Fruit fly (Drosophila melanogaster) whole organism, embryonic: ENCODE results near the gene Nmdar1.

Experiments used
- CG11247 ChIP-seq: fragments of 200-800 bp; sonication (Bioruptor generic); IDR thresholded peaks from 2 replicates; pipeline ENCODE4 v1.3.6; 2022; ENCODE audit warnings: missing biosample characterization, missing genetic modification characterization
- CG11398 ChIP-seq: fragments of 200-800 bp; sonication (Bioruptor generic); optimal IDR thresholded peaks from 2 replicates; lab custom pipeline; 2016; ENCODE audit warnings: missing biosample characterization, missing genetic modification characterization
- CG12071 ChIP-seq: fragments of 200-800 bp; sonication (Bioruptor generic); optimal IDR thresholded peaks from 3 replicates; lab custom pipeline; 2018; ENCODE audit warnings: missing biosample characterization, mild to moderate bottlenecking, missing genetic modification characterization
- CG12104 ChIP-seq: fragments of 200-800 bp; sonication (Bioruptor generic); optimal IDR thresholded peaks from 3 replicates; lab custom pipeline; 2016; ENCODE audit warnings: missing biosample characterization, missing genetic modification characterization
- CG13624 ChIP-seq: fragments of 200-800 bp; sonication (Bioruptor generic); optimal IDR thresholded peaks from 2 replicates; lab custom pipeline; 2016; ENCODE audit warnings: missing biosample characterization, missing genetic modification characterization
- CG14441 ChIP-seq: fragments of 200-800 bp; sonication (Bioruptor generic); IDR thresholded peaks from 2 replicates; pipeline ENCODE4 v1.3.6; 2022; ENCODE audit warnings: missing biosample characterization, missing genetic modification characterization
- CG15601 ChIP-seq: fragments of 200-800 bp; sonication (Bioruptor generic); optimal IDR thresholded peaks from 3 replicates; lab custom pipeline; 2019; ENCODE audit warnings: missing biosample characterization, mild to moderate bottlenecking, missing genetic modification characterization, moderate library complexity
- CG17568 ChIP-seq: fragments of 200-800 bp; sonication (Bioruptor generic); optimal IDR thresholded peaks from 2 replicates; lab custom pipeline; 2018; ENCODE audit warnings: missing biosample characterization, mild to moderate bottlenecking, missing genetic modification characterization, moderate library complexity
- CG17829 ChIP-seq: fragments of 200-800 bp; optimal IDR thresholded peaks from 2 replicates; lab custom pipeline; 2019; ENCODE audit warnings: missing biosample characterization, mild to moderate bottlenecking, missing genetic modification characterization, moderate library complexity
- CG31388 ChIP-seq: fragments of 200-800 bp; sonication (Bioruptor generic); optimal IDR thresholded peaks from 2 replicates; lab custom pipeline; 2016; ENCODE audit warnings: missing biosample characterization, missing genetic modification characterization
- CG34224 ChIP-seq: fragments of 200-800 bp; sonication (Bioruptor generic); IDR thresholded peaks from 3 replicates; pipeline ENCODE4 v1.3.6; 2022; ENCODE audit warnings: missing biosample characterization, missing genetic modification characterization; ENCODE audit not compliant: partially characterized antibody
- CG43689 ChIP-seq: fragments of 200-800 bp; sonication (Bioruptor generic); IDR thresholded peaks from 2 replicates; pipeline ENCODE4 v1.3.6; 2022; ENCODE audit warnings: missing biosample characterization, missing genetic modification characterization
- CG7372 ChIP-seq: fragments of 200-800 bp; sonication (Bioruptor generic); IDR thresholded peaks from 2 replicates; pipeline ENCODE4 v1.3.6; 2022; ENCODE audit warnings: missing biosample characterization, missing genetic modification characterization
- Camta ChIP-seq: fragments of 200-800 bp; sonication (Bioruptor generic); optimal IDR thresholded peaks from 2 replicates; lab custom pipeline; 2016; ENCODE audit warnings: missing biosample characterization, missing genetic modification characterization
- D ChIP-seq, 2 experiments: fragments of 200-800 bp in 1 of 2; fragments of >200 bp in 1 of 2; sonication (Bioruptor generic) in 1 of 2; optimal IDR thresholded peaks; 2 replicates in 1 of 2; 3 replicates in 1 of 2; lab custom pipeline; 2017; ENCODE audit warnings: mild to moderate bottlenecking in 1 of 2, missing biosample characterization in 1 of 2, missing genetic modification characterization in 1 of 2, missing genetic modification reagents in 1 of 2
- D19A ChIP-seq: fragments of 200-800 bp; optimal IDR thresholded peaks from 3 replicates; lab custom pipeline; 2019; ENCODE audit warnings: missing biosample characterization, mild to moderate bottlenecking, missing genetic modification characterization, moderate library complexity
- Ets65A ChIP-seq: fragments of 200-800 bp; sonication (Bioruptor generic); peaks from one replicate; lab custom pipeline; 2016; ENCODE audit warnings: missing biosample characterization, missing genetic modification characterization
- GATAe ChIP-seq: fragments of 200-800 bp; sonication (Bioruptor generic); conservative IDR thresholded peaks from 2 replicates; pipeline ENCODE4 v1.3.6; 2022; ENCODE audit warnings: missing biosample characterization, missing genetic modification characterization
- Hr3 ChIP-seq: fragments of 200-800 bp; sonication (Bioruptor generic); optimal IDR thresholded peaks from 3 replicates; lab custom pipeline; 2016; ENCODE audit warnings: missing biosample characterization, missing genetic modification characterization
- Hr39 ChIP-seq: fragments of >200 bp; optimal IDR thresholded peaks from 2 replicates; lab custom pipeline; 2017
- Hsf ChIP-seq: fragments of 200-800 bp; sonication (Bioruptor generic); optimal IDR thresholded peaks from 3 replicates; lab custom pipeline; 2016; ENCODE audit warnings: missing biosample characterization, missing genetic modification characterization
- MTF-1 ChIP-seq: fragments of 200-800 bp; sonication (Bioruptor generic); optimal IDR thresholded peaks from 2 replicates; lab custom pipeline; 2018; ENCODE audit warnings: missing biosample characterization, mild to moderate bottlenecking, missing genetic modification characterization, borderline replicate concordance
- NC2α ChIP-seq: fragments of 200-800 bp; sonication (Bioruptor generic); optimal IDR thresholded peaks from 2 replicates; lab custom pipeline; 2016; ENCODE audit warnings: missing biosample characterization, missing genetic modification characterization
- Oli ChIP-seq: fragments of 200-800 bp; sonication (Bioruptor generic); optimal IDR thresholded peaks from 2 replicates; lab custom pipeline; 2018; ENCODE audit warnings: missing biosample characterization, mild to moderate bottlenecking, missing genetic modification characterization, moderate library complexity
- Usf ChIP-seq: fragments of 200-800 bp; sonication (Bioruptor generic); optimal IDR thresholded peaks from 2 replicates; lab custom pipeline; 2017; ENCODE audit warnings: missing genotype, missing biosample characterization, missing genetic modification characterization
- amos ChIP-seq: fragments of 200-800 bp; sonication (Bioruptor generic); IDR thresholded peaks from 2 replicates; pipeline ENCODE4 v1.3.6; 2022; ENCODE audit warnings: missing biosample characterization, missing genetic modification characterization; ENCODE audit not compliant: partially characterized antibody
- ara ChIP-seq: fragments of 200-800 bp; sonication (Bioruptor generic); IDR thresholded peaks from 2 replicates; pipeline ENCODE4 v1.3.6; 2022; ENCODE audit warnings: missing biosample characterization, missing genetic modification characterization
- bsh ChIP-seq, 2 experiments: fragments of 200-800 bp; sonication (Bioruptor generic); optimal IDR thresholded peaks; 2 replicates each; lab custom pipeline; 2017 to 2018; ENCODE audit warnings: mild to moderate bottlenecking in 2 of 2, missing biosample characterization in 2 of 2, missing genetic modification characterization in 2 of 2, moderate library complexity in 1 of 2
- cad ChIP-seq: fragments of >200 bp; optimal IDR thresholded peaks from 2 replicates; lab custom pipeline; 2017; ENCODE audit warnings: missing biosample characterization, missing genetic modification characterization
- cas ChIP-seq: fragments of 200-800 bp; sonication (Bioruptor generic); IDR thresholded peaks from 2 replicates; pipeline ENCODE4 v1.3.6; 2022; ENCODE audit warnings: missing biosample characterization, missing genetic modification characterization
- chinmo ChIP-seq: fragments of 200-800 bp; sonication (Bioruptor generic); IDR thresholded peaks from 4 replicates; pipeline ENCODE4 v1.3.6; 2022; ENCODE audit warnings: missing biosample characterization, missing genetic modification characterization; ENCODE audit not compliant: partially characterized antibody
- chm ChIP-seq: fragments of 200-800 bp; sonication (Bioruptor generic); IDR thresholded peaks from 2 replicates; pipeline ENCODE4 v1.3.6; 2022; ENCODE audit warnings: missing biosample characterization, missing genetic modification characterization
- dan ChIP-seq: fragments of 200-800 bp; sonication (Bioruptor generic); IDR thresholded peaks from 2 replicates; pipeline ENCODE4 v1.3.6; 2022; ENCODE audit warnings: missing biosample characterization, missing genetic modification characterization
- danr ChIP-seq: fragments of 200-800 bp; sonication (Bioruptor generic); IDR thresholded peaks from 2 replicates; pipeline ENCODE4 v1.3.6; 2022; ENCODE audit warnings: missing biosample characterization, missing genetic modification characterization
- dmrt11E ChIP-seq: fragments of 200-800 bp; sonication (Bioruptor generic); optimal IDR thresholded peaks from 3 replicates; lab custom pipeline; 2018; ENCODE audit warnings: missing biosample characterization, mild to moderate bottlenecking, missing genetic modification characterization, moderate library complexity
- esg ChIP-seq: fragments of 200-800 bp; sonication (Bioruptor generic); conservative IDR thresholded peaks from 2 replicates; pipeline ENCODE4 v1.3.6; 2022; ENCODE audit warnings: missing biosample characterization, missing genetic modification characterization
- fd64A ChIP-seq: fragments of 200-800 bp; sonication (Bioruptor generic); optimal IDR thresholded peaks from 3 replicates; lab custom pipeline; 2018; ENCODE audit warnings: missing biosample characterization, mild to moderate bottlenecking, missing genetic modification characterization
- insv ChIP-seq, 2 experiments: fragments of 200-800 bp; sonication (Bioruptor generic); optimal IDR thresholded peaks; 3 replicates each; lab custom pipeline; 2016 to 2018; ENCODE audit warnings: missing biosample characterization in 2 of 2, missing genetic modification characterization in 2 of 2
- maf-S ChIP-seq: fragments of 200-800 bp; sonication (Bioruptor generic); optimal IDR thresholded peaks from 2 replicates; lab custom pipeline; 2016; ENCODE audit warnings: missing biosample characterization, missing genetic modification characterization
- nau ChIP-seq: fragments of 200-800 bp; sonication (Bioruptor generic); optimal IDR thresholded peaks from 3 replicates; lab custom pipeline; 2017; ENCODE audit warnings: missing biosample characterization, mild to moderate bottlenecking, missing genetic modification characterization, missing genetic modification reagents
- pho ChIP-seq: fragments of 200-800 bp; sonication (Bioruptor generic); optimal IDR thresholded peaks from 2 replicates; lab custom pipeline; 2016; ENCODE audit warnings: missing biosample characterization, missing genetic modification characterization
- psq ChIP-seq: fragments of 200-800 bp; sonication (Bioruptor generic); optimal IDR thresholded peaks from 2 replicates; lab custom pipeline; 2017; ENCODE audit warnings: missing biosample characterization, missing genetic modification characterization
- run ChIP-seq: fragments of 200-800 bp; sonication (Bioruptor generic); optimal IDR thresholded peaks from 3 replicates; lab custom pipeline; 2018; ENCODE audit warnings: missing biosample characterization, mild to moderate bottlenecking, missing genetic modification characterization
- salm ChIP-seq: fragments of 200-800 bp; sonication (Bioruptor generic); optimal IDR thresholded peaks from 2 replicates; lab custom pipeline; 2018; ENCODE audit warnings: missing biosample characterization, mild to moderate bottlenecking, missing genetic modification characterization
- sqz ChIP-seq: fragments of 200-800 bp; sonication (Bioruptor generic); optimal IDR thresholded peaks from 3 replicates; lab custom pipeline; 2018; ENCODE audit warnings: missing biosample characterization, mild to moderate bottlenecking, missing genetic modification characterization
- tll ChIP-seq, 2 experiments: fragments of 200-800 bp in 1 of 2; fragments of >200 bp in 1 of 2; sonication (Bioruptor generic) in 1 of 2; optimal IDR thresholded peaks; 2 replicates each; lab custom pipeline; 2017 to 2019; ENCODE audit warnings: missing biosample characterization in 2 of 2, missing genetic modification characterization in 2 of 2, mild to moderate bottlenecking in 1 of 2, moderate library complexity in 1 of 2
- trh ChIP-seq: fragments of 200-800 bp; sonication (Bioruptor generic); optimal IDR thresholded peaks from 2 replicates; lab custom pipeline; 2016; ENCODE audit warnings: missing biosample characterization, missing genetic modification characterization
- unpg ChIP-seq: fragments of 200-800 bp; sonication (Bioruptor generic); optimal IDR thresholded peaks from 3 replicates; lab custom pipeline; 2018; ENCODE audit warnings: missing biosample characterization, mild to moderate bottlenecking, missing genetic modification characterization, moderate library complexity
- usp ChIP-seq: fragments of >200 bp; optimal IDR thresholded peaks from 2 replicates; lab custom pipeline; 2017; ENCODE audit warnings: missing biosample characterization, missing genetic modification characterization
- z ChIP-seq: fragments of 200-800 bp; sonication (Bioruptor generic); IDR thresholded peaks from 3 replicates; pipeline ENCODE4 v1.3.6; 2022; ENCODE audit warnings: missing biosample characterization, missing genetic modification characterization

Nmdar1 gene

DNA sequence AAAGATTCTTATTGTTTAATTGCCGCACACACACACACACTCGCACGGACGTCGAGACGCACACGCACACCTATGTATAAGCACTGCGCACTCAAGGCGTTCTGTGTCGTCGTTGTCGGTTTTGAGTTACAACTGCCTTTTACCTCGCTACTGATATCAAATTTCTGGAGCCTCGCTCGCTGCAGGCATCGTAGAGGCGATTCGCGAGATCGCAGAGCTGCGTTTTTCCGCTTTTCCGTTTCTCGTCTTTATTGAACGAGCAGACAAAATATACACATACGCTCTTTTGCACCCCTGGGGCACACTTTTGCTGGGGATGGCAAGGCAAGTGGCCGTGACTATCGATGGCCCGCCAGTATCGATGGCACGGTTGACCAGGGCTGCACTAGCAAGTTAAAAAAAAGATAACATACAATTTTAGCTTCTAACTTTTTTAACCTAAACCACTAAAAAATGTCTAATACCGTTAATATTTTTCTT lies 24.4 kb upstream of the Nmdar1 start, which contains the start of gene CG2519 (continued):
- TF ChIP-seq esg (GFP tag; lab: Robert Waterston, UW) = 0 out of 2 replicates have a peak, but pooled peaks have one; percentile 18
- no peak for TF ChIP-seq CG15601 (tag; lab: Kevin White, UChicago)
- TF ChIP-seq tll (GFP tag; optimal IDR thresholded peaks at IDR 0.05; lab: Kevin White, UChicago) = no peak
- TF ChIP-seq CG31388 (GFP tag; lab: Kevin White, UChicago) = no peak
- TF ChIP-seq CG34224 (GFP tag; lab: Robert Waterston, UW) = peak; percentile 81
- peak; percentile 97 for TF ChIP-seq Ets65A
- no peak for TF ChIP-seq run (tag; lab: Kevin White, UChicago)
- TF ChIP-seq dmrt11E (tag; lab: Kevin White, UChicago) = peak; percentile 21
- TF ChIP-seq cas (GFP tag; lab: Robert Waterston, UW) = peak; percentile 33; the same call in 1 of the 2 replicates
- no peak for TF ChIP-seq dan (GFP tag; lab: Robert Waterston, UW)
- no peak for TF ChIP-seq Camta (GFP tag; lab: Kevin White, UChicago)
- no peak for TF ChIP-seq nau
- TF ChIP-seq CG13624 = peak; percentile 92
- TF ChIP-seq insv (GFP tag; optimal IDR thresholded peaks at IDR 0.05; lab: Kevin White, UChicago) = peak in 1 of 2 experiments; percentile 42
- no peak for TF ChIP-seq sqz
- TF ChIP-seq Hr39 (lab: Kevin White, UChicago) = no peak
- no peak for TF ChIP-seq Oli (tag; lab: Kevin White, UChicago)
- TF ChIP-seq CG11398 (GFP tag; lab: Kevin White, UChicago) = no peak
- TF ChIP-seq danr (GFP tag; lab: Robert Waterston, UW) = 0 out of 2 replicates have a peak, but pooled peaks have one; percentile 14
- TF ChIP-seq trh (GFP tag; lab: Kevin White, UChicago) = peak; percentile 41
- TF ChIP-seq maf-S (GFP tag; lab: Kevin White, UChicago) = peak; percentile 16
- peak; percentile 46 for TF ChIP-seq CG12104
- peak; percentile 61 for TF ChIP-seq CG17829 (tag; lab: Kevin White, UChicago)
- TF ChIP-seq salm = no peak
- TF ChIP-seq D19A (tag; lab: Kevin White, UChicago) = no peak
- TF ChIP-seq z (GFP tag; lab: Robert Waterston, UW) = 0 out of 3 replicates have a peak, but pooled peaks have one; percentile 17
- TF ChIP-seq CG43689 (GFP tag; lab: Robert Waterston, UW) = no peak
- no peak for TF ChIP-seq bsh (GFP tag; optimal IDR thresholded peaks at IDR 0.05; lab: Kevin White, UChicago)
- TF ChIP-seq CG17568 (GFP tag; lab: Kevin White, UChicago) = no peak
- TF ChIP-seq NC2α (GFP tag; lab: Kevin White, UChicago) = no peak
- no peak for TF ChIP-seq unpg (GFP tag; lab: Kevin White, UChicago)
- TF ChIP-seq chm (GFP tag; lab: Robert Waterston, UW) = no peak; the same call in 1 of the 2 replicates
- TF ChIP-seq chinmo (GFP tag; lab: Robert Waterston, UW) = peak; percentile 91
- peak; percentile 13 for TF ChIP-seq Hr3 (GFP tag; lab: Kevin White, UChicago)
- TF ChIP-seq amos (GFP tag; lab: Robert Waterston, UW) = peak; percentile 98
- TF ChIP-seq cad = no peak
- TF ChIP-seq D (optimal IDR thresholded peaks at IDR 0.05; lab: Kevin White, UChicago) = peak; percentile 81
- TF ChIP-seq D (GFP tag; optimal IDR thresholded peaks at IDR 0.05; lab: Kevin White, UChicago) = no peak
- TF ChIP-seq CG11247 (GFP tag; lab: Robert Waterston, UW) = peak; percentile 64
- no peak for TF ChIP-seq usp (GFP tag; lab: Kevin White, UChicago)
- TF ChIP-seq CG14441 (GFP tag; lab: Robert Waterston, UW) = no peak; the same call in 1 of the 2 replicates
- TF ChIP-seq psq = no peak
- TF ChIP-seq CG12071 (GFP tag; lab: Kevin White, UChicago) = no peak
- TF ChIP-seq MTF-1 (GFP tag; lab: Kevin White, UChicago) = peak; percentile 53
- no peak for TF ChIP-seq Usf (GFP tag; lab: Kevin White, UChicago)
- TF ChIP-seq GATAe (GFP tag; lab: Robert Waterston, UW) = no peak
- TF ChIP-seq Hsf (GFP tag; lab: Kevin White, UChicago) = peak; percentile 63
- TF ChIP-seq fd64A (GFP tag; lab: Kevin White, UChicago) = no peak
- TF ChIP-seq pho (GFP tag; lab: Kevin White, UChicago) = peak; percentile 77
- peak; percentile 45; the same call in 1 of the 2 replicates for TF ChIP-seq CG7372 (GFP tag; lab: Robert Waterston, UW)
- TF ChIP-seq ara (GFP tag; lab: Robert Waterston, UW) = no peak
